Fruit fly (Drosophila melanogaster): ENCODE results near the gene east.

DNA sequence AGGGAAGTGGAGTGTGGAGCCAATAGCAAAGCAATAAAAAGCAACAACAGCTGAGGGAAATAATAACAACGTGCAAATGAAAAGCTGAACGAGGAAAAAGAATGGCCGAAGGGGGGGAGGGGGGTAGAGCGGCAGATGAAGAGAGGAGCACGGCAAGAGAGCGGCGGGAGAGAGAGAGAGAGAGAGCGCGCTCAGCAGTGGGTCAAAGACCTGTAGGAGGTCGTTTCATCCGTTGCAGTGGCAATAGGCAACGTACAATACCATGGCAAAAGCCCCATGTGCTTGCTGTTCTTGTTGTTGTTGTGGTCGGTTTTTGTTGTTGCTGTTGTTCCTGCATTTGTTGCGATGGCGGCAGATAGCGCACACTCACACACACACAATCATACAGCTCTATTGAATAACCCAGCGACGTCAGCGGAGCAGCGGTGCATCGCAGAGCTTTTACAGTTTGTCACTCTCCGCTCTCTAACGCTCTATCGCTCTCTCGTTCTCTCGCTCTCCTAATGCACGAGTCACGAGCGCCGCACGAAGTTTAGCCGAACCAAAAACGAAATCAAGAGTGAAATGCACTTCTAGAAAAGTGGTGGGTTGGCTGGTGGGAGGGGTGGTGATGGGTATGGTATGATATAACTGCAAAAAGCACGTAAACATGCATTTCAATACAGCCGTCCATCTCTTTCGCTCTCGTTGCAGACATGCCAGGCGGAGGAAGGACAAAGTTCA, 34.6 kb upstream of the east start:
- TF ChIP-seq h (optimal IDR thresholded peaks at IDR 0.05) (no peak), Sin3A (optimal IDR thresholded peaks at IDR 0.05) (no peak), ttk (optimal IDR thresholded peaks at IDR 0.05) (no peak), psq (optimal IDR thresholded peaks at IDR 0.05) (no peak), insv (optimal IDR thresholded peaks at IDR 0.05) (no peak), Myc (optimal IDR thresholded peaks at IDR 0.05) (no peak)
